Fruit fly (Drosophila melanogaster) whole organism, pupa: ENCODE results near the gene CG32192.

Experiments used
- CG12605 ChIP-seq: fragments of 200-800 bp; sonication (Bioruptor generic); IDR thresholded peaks from 2 replicates; pipeline ENCODE4 v1.3.6; 2022; ENCODE audit warnings: missing biosample characterization, missing genetic modification characterization
- CG13204 ChIP-seq: fragments of 200-800 bp; sonication (Bioruptor generic); optimal IDR thresholded peaks from 2 replicates; lab custom pipeline; 2018; ENCODE audit warnings: missing biosample characterization, mild to moderate bottlenecking, missing genetic modification characterization, moderate library complexity
- CG34367 ChIP-seq: fragments of 200-800 bp; sonication (Bioruptor generic); optimal IDR thresholded peaks from 2 replicates; lab custom pipeline; 2018; ENCODE audit warnings: missing biosample characterization, mild to moderate bottlenecking, missing genetic modification characterization
- D1 ChIP-seq: fragments of 200-800 bp; sonication (Bioruptor generic); optimal IDR thresholded peaks from 2 replicates; lab custom pipeline; 2018; ENCODE audit warnings: missing biosample characterization, mild to moderate bottlenecking, missing genetic modification characterization, moderate library complexity
- EcR ChIP-seq: fragments of 200-800 bp; sonication (Bioruptor generic); optimal IDR thresholded peaks from 3 replicates; lab custom pipeline; 2019; ENCODE audit warnings: missing biosample characterization, missing genetic modification characterization, mild to moderate bottlenecking, moderate library complexity, missing genetic modification reagents
- Ets98B ChIP-seq: fragments of 200-800 bp; sonication (Bioruptor generic); IDR thresholded peaks from 2 replicates; pipeline ENCODE4 v1.3.6; 2022; ENCODE audit warnings: missing biosample characterization, missing genetic modification characterization

DNA sequence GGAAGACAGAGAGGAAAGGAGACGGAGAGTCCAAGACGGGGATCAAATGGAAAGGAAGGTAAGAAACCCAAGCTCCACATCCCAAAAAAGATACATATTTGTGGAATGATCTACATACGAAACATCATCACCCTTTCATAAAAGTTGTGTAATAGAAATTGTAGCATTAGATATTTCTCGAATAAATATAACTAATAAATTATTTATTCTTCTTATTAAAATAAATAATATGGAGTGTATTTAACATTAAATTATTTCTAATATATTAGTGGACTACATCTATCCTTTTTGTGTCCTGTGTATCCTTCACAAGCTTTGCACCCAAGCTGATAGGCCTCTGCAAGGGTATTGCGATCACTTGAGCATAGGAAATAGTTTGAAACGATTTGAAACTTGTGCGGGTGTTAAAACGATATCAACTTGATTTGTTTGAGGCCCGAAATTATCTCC lies 23.2 kb upstream of the CG32192 start:
- TF ChIP-seq CG12605 (GFP tag; lab: Robert Waterston, UW) (no peak), D1 (tag; lab: Kevin White, UChicago) (no peak), Ets98B (GFP tag; lab: Robert Waterston, UW) (no peak), CG34367 (tag; lab: Kevin White, UChicago) (no peak), EcR (no peak), CG13204 (no peak)
